Fruit fly (Drosophila melanogaster) whole organism, wandering third instar larva: ENCODE data around the gene Rassf.

Source experiments
- ey ChIP-seq: fragments of 200-800 bp; sonication (Bioruptor generic); optimal IDR thresholded peaks from 2 replicates; lab custom pipeline; 2016; ENCODE audit warnings: missing biosample characterization, missing genetic modification characterization
- rgr ChIP-seq: fragments of 200-800 bp; sonication (Bioruptor generic); optimal IDR thresholded peaks from 3 replicates; lab custom pipeline; 2016; ENCODE audit warnings: missing biosample characterization, mild to moderate bottlenecking, missing genetic modification characterization

DNA sequence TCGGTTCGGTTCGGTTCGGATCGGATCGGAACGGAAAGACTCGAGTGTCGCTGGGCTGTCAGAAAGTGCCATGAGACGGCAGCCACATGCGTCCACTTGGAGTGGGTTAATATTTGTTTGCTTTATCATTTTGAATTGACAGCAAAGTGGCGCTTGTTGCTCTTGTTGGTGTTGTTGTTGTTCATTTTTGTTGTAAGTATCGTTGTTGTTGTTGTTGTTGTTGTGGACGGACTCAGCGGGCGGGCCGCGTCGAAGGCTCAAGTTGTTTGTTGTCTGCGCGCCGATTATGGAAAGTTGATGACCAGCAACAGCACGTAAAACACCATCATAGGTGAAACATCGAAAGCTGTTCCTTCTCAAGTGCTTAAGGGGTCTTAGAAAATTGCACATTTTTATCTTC lies 29.3 kb upstream of the Rassf start:
- TF ChIP-seq ey (GFP tag; lab: Kevin White, UChicago) (no peak), rgr (no peak)
